Fruit fly (Drosophila melanogaster): ENCODE measurements around the gene Grx3.

Gene Grx3

dm6 chr2L:13398614-13399161 lies 32.4 kb downstream of the Grx3 start, which contains the start of the genes CG10859 and CG7110 (continued):
- TF ChIP-seq CG8359 (GFP tag; optimal IDR thresholded peaks at IDR 0.05; ENCODE audit: borderline replicate concordance): peak; percentile 38
- no peak for TF ChIP-seq tx (GFP tag; optimal IDR thresholded peaks at IDR 0.05)
- no peak for TF ChIP-seq ara (GFP tag; IDR thresholded peaks at IDR 0.05)
- no peak for TF ChIP-seq Ssrp (tag; optimal IDR thresholded peaks at IDR 0.05)
- peak; percentile 32 for TF ChIP-seq CG18262 (tag; optimal IDR thresholded peaks at IDR 0.05)
- no peak for TF ChIP-seq cas (GFP tag; IDR thresholded peaks at IDR 0.05)
- peak; percentile 41 for TF ChIP-seq CG10209 (GFP tag; optimal IDR thresholded peaks at IDR 0.05)
- no peak for TF ChIP-seq CG6854 (GFP tag; optimal IDR thresholded peaks at IDR 0.05)
- no peak for TF ChIP-seq fd64A (GFP tag; optimal IDR thresholded peaks at IDR 0.05)
- TF ChIP-seq CG31224 (GFP tag; IDR thresholded peaks at IDR 0.05): no peak
- TF ChIP-seq stc (GFP tag; IDR thresholded peaks at IDR 0.05): no peak
- peak; percentile 51 for TF ChIP-seq nerfin-1 (tag; optimal IDR thresholded peaks at IDR 0.05)
- no peak for TF ChIP-seq Dip3 (GFP tag; optimal IDR thresholded peaks at IDR 0.05)
- no peak for TF ChIP-seq lilli (GFP tag; optimal IDR thresholded peaks at IDR 0.05)
- no peak for TF ChIP-seq E2f1 (GFP tag; IDR thresholded peaks at IDR 0.05)
- peak; percentile 33 for TF ChIP-seq CG15269 (tag; optimal IDR thresholded peaks at IDR 0.05)
- no peak for TF ChIP-seq CG1647 (GFP tag; optimal IDR thresholded peaks at IDR 0.05)
- TF ChIP-seq tup (GFP tag; optimal IDR thresholded peaks at IDR 0.05): no peak
- TF ChIP-seq CG4360 (GFP tag; IDR thresholded peaks at IDR 0.05): no peak
- TF ChIP-seq NC2β (GFP tag; optimal IDR thresholded peaks at IDR 0.05): peak; percentile 45
- no peak for TF ChIP-seq TFAM (GFP tag; optimal IDR thresholded peaks at IDR 0.05)
- no peak for TF ChIP-seq CG7372 (GFP tag; IDR thresholded peaks at IDR 0.05)
- TF ChIP-seq dm (GFP tag; optimal IDR thresholded peaks at IDR 0.05): peak; percentile 60
- no peak for TF ChIP-seq Doc3 (GFP tag; IDR thresholded peaks at IDR 0.05; ENCODE audit: partially characterized antibody)
- peak; percentile 21 for TF ChIP-seq sens (GFP tag)
- peak; percentile 59 for TF ChIP-seq CG4328 (GFP tag; optimal IDR thresholded peaks at IDR 0.05)
- TF ChIP-seq Lhr (GFP tag; optimal IDR thresholded peaks at IDR 0.05): peak; percentile 50
- no peak for TF ChIP-seq Gsc (GFP tag; IDR thresholded peaks at IDR 0.05)
- TF ChIP-seq CG17359 (tag; optimal IDR thresholded peaks at IDR 0.05): peak; percentile 34
- no peak for TF ChIP-seq C15 (GFP tag; IDR thresholded peaks at IDR 0.05)
- peak; percentile 78 for TF ChIP-seq NfI (GFP tag; optimal IDR thresholded peaks at IDR 0.05)
- TF ChIP-seq CG1529 (GFP tag; optimal IDR thresholded peaks at IDR 0.05): peak; percentile 3
- peak; percentile 52 for TF ChIP-seq CG2712 (tag; optimal IDR thresholded peaks at IDR 0.05)
- no peak for TF ChIP-seq Scr (GFP tag; IDR thresholded peaks at IDR 0.05; ENCODE audit: partially characterized antibody)
- no peak for TF ChIP-seq Camta (GFP tag; optimal IDR thresholded peaks at IDR 0.05)
- TF ChIP-seq CG9215 (GFP tag; IDR thresholded peaks at IDR 0.05): no peak
- peak; percentile 1 for TF ChIP-seq CG12219 (GFP tag; optimal IDR thresholded peaks at IDR 0.05)
- TF ChIP-seq CG11085 (GFP tag; IDR thresholded peaks at IDR 0.05): no peak
- TF ChIP-seq Hmr (GFP tag; optimal IDR thresholded peaks at IDR 0.05): peak; percentile 66
- peak; percentile 89 for TF ChIP-seq CG7987 (GFP tag; optimal IDR thresholded peaks at IDR 0.05)
- peak; percentile 30; the same call in 1 of the 2 replicates for TF ChIP-seq amos (GFP tag; IDR thresholded peaks at IDR 0.05; ENCODE audit: partially characterized antibody)
- TF ChIP-seq ATbp (GFP tag; optimal IDR thresholded peaks at IDR 0.05): no peak
- no peak for TF ChIP-seq CG1602 (GFP tag; optimal IDR thresholded peaks at IDR 0.05)
- TF ChIP-seq CG11560 (tag; IDR thresholded peaks at IDR 0.05): no peak
- TF ChIP-seq gcm2 (GFP tag; optimal IDR thresholded peaks at IDR 0.05): no peak
- TF ChIP-seq grn (GFP tag; optimal IDR thresholded peaks at IDR 0.05): no peak
- no peak for TF ChIP-seq fu2 (GFP tag; optimal IDR thresholded peaks at IDR 0.05)
- TF ChIP-seq CG31441 (GFP tag; IDR thresholded peaks at IDR 0.05): peak; percentile 55; the same call in 1 of the 2 replicates
- no peak for TF ChIP-seq CG8290 (GFP tag; optimal IDR thresholded peaks at IDR 0.05)
- TF ChIP-seq CG8290 (tag; optimal IDR thresholded peaks at IDR 0.05): peak in 1 of 2 experiments; percentile 76
- TF ChIP-seq CG32767 (GFP tag; IDR thresholded peaks at IDR 0.05): no peak
